Fruit fly (Drosophila melanogaster) whole organism, wandering third instar larva: ENCODE measurements around the gene msb1l.

Experiments
- Abd-B ChIP-seq: fragments of >200 bp; optimal IDR thresholded peaks from 2 replicates; lab custom pipeline; 2017; ENCODE audit warnings: missing biosample characterization, missing genetic modification characterization
- CG32264 ChIP-seq: fragments of 200-800 bp; sonication (Bioruptor generic); optimal IDR thresholded peaks from 2 replicates; lab custom pipeline; 2016; ENCODE audit warnings: missing biosample characterization, missing genetic modification characterization
- CG9705 ChIP-seq: fragments of 200-800 bp; sonication (Bioruptor generic); optimal IDR thresholded peaks from 2 replicates; lab custom pipeline; 2018; ENCODE audit warnings: missing biosample characterization, mild to moderate bottlenecking, missing genetic modification characterization
- CrebA ChIP-seq: fragments of 200-800 bp; sonication (Bioruptor generic); optimal IDR thresholded peaks from 2 replicates; lab custom pipeline; 2016; ENCODE audit warnings: missing biosample characterization, mild to moderate bottlenecking, missing genetic modification characterization, borderline replicate concordance
- Dfd ChIP-seq: fragments of >200 bp; optimal IDR thresholded peaks from 2 replicates; lab custom pipeline; 2017; ENCODE audit warnings: missing biosample characterization, missing genetic modification characterization
- Dif ChIP-seq: fragments of 200-275, 200-300 bp; sonication (Bioruptor generic); optimal IDR thresholded peaks from 2 replicates; lab custom pipeline; 2018; ENCODE audit warnings: missing biosample characterization, missing genetic modification characterization; ENCODE audit not compliant: partially characterized antibody
- GATAd ChIP-seq: sonication (Bioruptor generic); optimal IDR thresholded peaks from 2 replicates; lab custom pipeline; 2016; ENCODE audit warnings: missing biosample characterization, missing genetic modification characterization
- HLH106 ChIP-seq: fragments of 200-800 bp; optimal IDR thresholded peaks from 3 replicates; lab custom pipeline; 2019; ENCODE audit warnings: missing biosample characterization, mild to moderate bottlenecking, missing genetic modification characterization, moderate library complexity
- Hnf4 ChIP-seq: fragments of 200-800 bp; sonication (Bioruptor generic); optimal IDR thresholded peaks from 2 replicates; lab custom pipeline; 2016; ENCODE audit warnings: missing biosample characterization, mild to moderate bottlenecking, missing genetic modification characterization
- Hr78 ChIP-seq: fragments of >200 bp; optimal IDR thresholded peaks from 2 replicates; lab custom pipeline; 2017; ENCODE audit warnings: missing biosample characterization, missing genetic modification characterization
- Hr83 ChIP-seq: fragments of 200-300 bp; sonication (Bioruptor generic); optimal IDR thresholded peaks from 2 replicates; lab custom pipeline; 2016; ENCODE audit warnings: missing biosample characterization, mild to moderate bottlenecking, missing genetic modification characterization, moderate library complexity; ENCODE audit not compliant: poor library complexity, severe bottlenecking
- Jra ChIP-seq: sonication (Bioruptor generic); optimal IDR thresholded peaks from 2 replicates; lab custom pipeline; 2016; ENCODE audit warnings: missing biosample characterization, missing genetic modification characterization
- Mio ChIP-seq: sonication (Bioruptor generic); optimal IDR thresholded peaks from 2 replicates; lab custom pipeline; 2016; ENCODE audit warnings: missing biosample characterization, missing genetic modification characterization
- Myc ChIP-seq: fragments of >200 bp; optimal IDR thresholded peaks from 2 replicates; lab custom pipeline; 2017
- N ChIP-seq: fragments of >200 bp; optimal IDR thresholded peaks from 2 replicates; lab custom pipeline; 2018; ENCODE audit warnings: missing biosample characterization, missing external identifiers, missing genetic modification characterization
- OdsH ChIP-seq: fragments of 200-800 bp; sonication (Bioruptor generic); optimal IDR thresholded peaks from 2 replicates; lab custom pipeline; 2016; ENCODE audit warnings: missing biosample characterization, mild to moderate bottlenecking, missing genetic modification characterization
- Rel ChIP-seq, 2 experiments: fragments of 200-800 bp; sonication (Bioruptor generic) in 1 of 2; optimal IDR thresholded peaks; 2 replicates in 1 of 2; 3 replicates in 1 of 2; lab custom pipeline; 2016 to 2019; ENCODE audit warnings: mild to moderate bottlenecking in 2 of 2, missing biosample characterization in 2 of 2, missing genetic modification characterization in 2 of 2, moderate library complexity in 1 of 2
- Sp1 ChIP-seq: fragments of 200-800 bp; sonication (Bioruptor generic); optimal IDR thresholded peaks from 3 replicates; lab custom pipeline; 2019; ENCODE audit warnings: missing biosample characterization, mild to moderate bottlenecking, missing genetic modification characterization, moderate library complexity
- Vsx2 ChIP-seq: fragments of 200-300, 225-300 bp; sonication (Bioruptor generic); optimal IDR thresholded peaks from 2 replicates; lab custom pipeline; 2018; ENCODE audit warnings: missing biosample characterization, missing genetic modification characterization; ENCODE audit not compliant: partially characterized antibody
- br ChIP-seq: fragments of 200-800 bp; sonication (Bioruptor generic); optimal IDR thresholded peaks from 2 replicates; lab custom pipeline; 2016; ENCODE audit warnings: missing biosample characterization, missing genetic modification characterization
- brk ChIP-seq: fragments of 200-800 bp; sonication (Bioruptor generic); optimal IDR thresholded peaks from 2 replicates; lab custom pipeline; 2016; ENCODE audit warnings: missing biosample characterization, mild to moderate bottlenecking, missing genetic modification characterization
- dl ChIP-seq, 2 experiments: fragments of 175-275, 200-275 bp in 1 of 2; fragments of 200-275 bp in 1 of 2; sonication (Bioruptor generic); optimal IDR thresholded peaks; lab custom pipeline; 2018; ENCODE audit warnings: mild to moderate bottlenecking in 2 of 2, missing biosample characterization in 2 of 2, missing genetic modification characterization in 2 of 2, moderate library complexity in 2 of 2; ENCODE audit not compliant: partially characterized antibody in 2 of 2, insufficient read depth in 1 of 2
- dmrt93B ChIP-seq: fragments of 200-800 bp; sonication (Bioruptor generic); optimal IDR thresholded peaks from 2 replicates; lab custom pipeline; 2018; ENCODE audit warnings: missing biosample characterization, mild to moderate bottlenecking, missing genetic modification characterization
- dsf ChIP-seq: sonication (Bioruptor generic); optimal IDR thresholded peaks from 2 replicates; lab custom pipeline; 2016; ENCODE audit warnings: missing biosample characterization, missing genetic modification characterization, borderline replicate concordance
- ey ChIP-seq: fragments of 200-800 bp; sonication (Bioruptor generic); optimal IDR thresholded peaks from 2 replicates; lab custom pipeline; 2016; ENCODE audit warnings: missing biosample characterization, missing genetic modification characterization
- foxo ChIP-seq, 2 experiments: fragments of 200-800 bp; sonication (Bioruptor generic); optimal IDR thresholded peaks; 2 replicates in 1 of 2; 3 replicates in 1 of 2; lab custom pipeline; 2016 to 2017; ENCODE audit warnings: missing biosample characterization in 2 of 2, missing genetic modification characterization in 2 of 2
- fru ChIP-seq: fragments of 200-800 bp; sonication (Bioruptor generic); optimal IDR thresholded peaks from 3 replicates; lab custom pipeline; 2016; ENCODE audit warnings: missing biosample characterization, mild to moderate bottlenecking, missing genetic modification characterization
- h ChIP-seq: fragments of 200-800 bp; sonication (Bioruptor generic); optimal IDR thresholded peaks from 3 replicates; lab custom pipeline; 2016; ENCODE audit warnings: missing biosample characterization, mild to moderate bottlenecking, missing genetic modification characterization
- jim ChIP-seq: fragments of 175-275, 200-325 bp; sonication (Bioruptor generic); optimal IDR thresholded peaks from 2 replicates; lab custom pipeline; 2016; ENCODE audit warnings: missing biosample characterization, mild to moderate bottlenecking, missing genetic modification characterization
- lola ChIP-seq: fragments of >200 bp; optimal IDR thresholded peaks from 2 replicates; lab custom pipeline; 2017; ENCODE audit warnings: missing biosample characterization, missing genetic modification characterization
- pan ChIP-seq: fragments of >200 bp; optimal IDR thresholded peaks from 2 replicates; lab custom pipeline; 2017
- psq ChIP-seq: fragments of 200-800 bp; sonication (Bioruptor generic); optimal IDR thresholded peaks from 3 replicates; lab custom pipeline; 2017; ENCODE audit warnings: missing biosample characterization, mild to moderate bottlenecking, missing genetic modification characterization, moderate library complexity
- rgr ChIP-seq: fragments of 200-800 bp; sonication (Bioruptor generic); optimal IDR thresholded peaks from 3 replicates; lab custom pipeline; 2016; ENCODE audit warnings: missing biosample characterization, mild to moderate bottlenecking, missing genetic modification characterization
- sage ChIP-seq: fragments of 200-800 bp; sonication (Bioruptor generic); optimal IDR thresholded peaks from 2 replicates; lab custom pipeline; 2016; ENCODE audit warnings: missing biosample characterization, mild to moderate bottlenecking, missing genetic modification characterization
- sv ChIP-seq: fragments of 200-800 bp; sonication (Bioruptor generic); optimal IDR thresholded peaks from 3 replicates; lab custom pipeline; 2016; ENCODE audit warnings: missing biosample characterization, missing genetic modification characterization
- tai ChIP-seq: sonication (Bioruptor generic); optimal IDR thresholded peaks from 2 replicates; lab custom pipeline; 2016; ENCODE audit warnings: missing biosample characterization, missing genetic modification characterization
- usp ChIP-seq: fragments of >200 bp; optimal IDR thresholded peaks from 2 replicates; lab custom pipeline; 2017; ENCODE audit warnings: missing biosample characterization, missing genetic modification characterization
- woc ChIP-seq: sonication (Bioruptor generic); optimal IDR thresholded peaks from 2 replicates; lab custom pipeline; 2016; ENCODE audit warnings: missing biosample characterization, mild to moderate bottlenecking, missing genetic modification characterization

Gene msb1l

dm6 chr2L:19530092-19530491 is 47.4 kb upstream of the msb1l start, which contains the start of gene CG10165:
CG10165 (minus strand) TSS chr2L:19530305.
- TF ChIP-seq Vsx2 (GFP tag; lab: Kevin White, UChicago): no peak
- peak; percentile 91 for TF ChIP-seq fru (GFP tag; lab: Kevin White, UChicago)
- peak; percentile 26 for TF ChIP-seq Hr83
- no peak for TF ChIP-seq dmrt93B (GFP tag; lab: Kevin White, UChicago)
- no peak for TF ChIP-seq rgr (GFP tag; lab: Kevin White, UChicago)
- TF ChIP-seq h: peak; percentile 37

DNA sequence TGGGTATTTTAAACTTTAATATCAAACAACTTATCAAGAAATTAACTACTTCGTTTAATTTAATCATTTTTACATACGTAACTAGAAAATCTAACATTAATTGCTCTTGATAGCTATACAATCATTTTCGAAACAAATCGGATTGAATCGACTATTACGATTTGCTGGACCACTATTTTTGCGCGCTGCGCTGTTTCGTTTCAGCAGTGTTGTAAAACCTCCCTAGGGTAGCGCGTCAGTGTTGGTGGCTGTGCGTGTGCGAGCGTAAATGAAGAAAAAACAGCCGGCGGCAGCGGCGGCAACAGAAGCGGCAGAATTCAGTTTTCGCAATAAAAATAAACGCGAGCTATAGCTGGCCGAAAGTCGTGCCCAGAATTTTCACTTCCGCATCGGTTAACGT is 44.3 kb upstream of the msb1l start, which contains the start of gene CG33116:
TSS of gene CG33116 (plus strand) at position 233 of the 400 bp plus-strand sequence.
- TF ChIP-seq Sp1 (peak; percentile 80), Dfd (GFP tag; lab: Kevin White, UChicago) (no peak), jim (GFP tag; lab: Kevin White, UChicago) (peak; percentile 2), OdsH (GFP tag; lab: Kevin White, UChicago) (peak; percentile 86), usp (GFP tag; lab: Kevin White, UChicago) (no peak), Rel (GFP tag; optimal IDR thresholded peaks at IDR 0.05; lab: Kevin White, UChicago) (no peak), Rel (tag; optimal IDR thresholded peaks at IDR 0.05; lab: Kevin White, UChicago) (peak; percentile 58), Myc (lab: Kevin White, UChicago) (peak; percentile 41), h (peak; percentile 90), foxo (GFP tag; optimal IDR thresholded peaks at IDR 0.05; lab: Kevin White, UChicago) (peak; percentile 17 to 92), pan (lab: Kevin White, UChicago) (no peak), N (GFP tag; lab: Kevin White, UChicago) (no peak), tai (GFP tag; lab: Kevin White, UChicago) (no peak), woc (GFP tag; lab: Kevin White, UChicago) (peak; percentile 89), Hr78 (GFP tag; lab: Kevin White, UChicago) (no peak), Hr83 (peak; percentile 92), brk (GFP tag; lab: Kevin White, UChicago) (peak; percentile 82), rgr (GFP tag; lab: Kevin White, UChicago) (peak; percentile 93), dl (GFP tag; optimal IDR thresholded peaks at IDR 0.05; lab: Kevin White, UChicago; ENCODE audit: insufficient read depth in 1 of 2, partially characterized antibody in 2 of 2) (no peak), sv (peak; percentile 84), sage (GFP tag; lab: Kevin White, UChicago) (peak; percentile 63), fru (GFP tag; lab: Kevin White, UChicago) (peak; percentile 90), GATAd (GFP tag; lab: Kevin White, UChicago) (peak; percentile 28), CG9705 (peak; percentile 61), Vsx2 (GFP tag; lab: Kevin White, UChicago) (no peak), ey (GFP tag; lab: Kevin White, UChicago) (peak; percentile 89), Abd-B (GFP tag; lab: Kevin White, UChicago) (no peak), CG32264 (GFP tag; lab: Kevin White, UChicago) (peak; percentile 74), br (peak; percentile 89), Jra (peak; percentile 61), psq (GFP tag; lab: Kevin White, UChicago) (peak; percentile 68), Mio (peak; percentile 63), dmrt93B (GFP tag; lab: Kevin White, UChicago) (peak; percentile 71), HLH106 (tag; lab: Kevin White, UChicago) (peak; percentile 85), lola (GFP tag; lab: Kevin White, UChicago) (no peak), Hnf4 (GFP tag; lab: Kevin White, UChicago) (peak; percentile 91), Dif (no peak), dsf (GFP tag; lab: Kevin White, UChicago) (peak; percentile 50), CrebA (GFP tag; lab: Kevin White, UChicago) (no peak)

DNA sequence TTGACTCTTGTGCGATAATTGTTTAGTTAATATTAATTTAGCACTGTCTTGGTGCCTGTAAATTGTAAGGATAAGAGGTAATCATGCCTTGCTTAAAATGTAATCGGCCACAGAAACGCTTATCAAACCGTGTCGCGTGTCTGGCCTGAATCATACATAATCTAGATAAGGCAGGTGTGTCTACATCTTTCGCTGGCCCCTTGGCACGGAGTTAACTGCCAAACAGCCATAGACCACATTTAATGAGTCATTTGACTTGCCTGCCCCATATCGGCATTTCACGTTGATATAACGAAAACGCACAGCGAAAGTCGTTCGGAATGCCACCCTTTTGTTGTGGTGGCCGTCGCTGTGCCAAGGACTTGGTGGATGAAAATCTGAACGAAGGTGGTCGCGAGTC is 42.3 kb upstream of the msb1l start, which contains the start of gene CG31697:
TSS of gene CG31697 (plus strand) at position 215 of the 400 bp plus-strand sequence.
- TF ChIP-seq HLH106 (tag; lab: Kevin White, UChicago) (no peak), h (peak; percentile 86)
